Fruit fly (Drosophila melanogaster) whole organism, wandering third instar larva: ENCODE measurements around the gene CG42832.

Experiments used
- CG32264 ChIP-seq: fragments of 200-800 bp; sonication (Bioruptor generic); optimal IDR thresholded peaks from 2 replicates; lab custom pipeline; 2016; ENCODE audit warnings: missing biosample characterization, missing genetic modification characterization
- CG9705 ChIP-seq: fragments of 200-800 bp; sonication (Bioruptor generic); optimal IDR thresholded peaks from 2 replicates; lab custom pipeline; 2018; ENCODE audit warnings: missing biosample characterization, mild to moderate bottlenecking, missing genetic modification characterization
- CrebA ChIP-seq: fragments of 200-800 bp; sonication (Bioruptor generic); optimal IDR thresholded peaks from 2 replicates; lab custom pipeline; 2016; ENCODE audit warnings: missing biosample characterization, mild to moderate bottlenecking, missing genetic modification characterization, borderline replicate concordance
- Dfd ChIP-seq: fragments of >200 bp; optimal IDR thresholded peaks from 2 replicates; lab custom pipeline; 2017; ENCODE audit warnings: missing biosample characterization, missing genetic modification characterization
- Dif ChIP-seq: fragments of 200-275, 200-300 bp; sonication (Bioruptor generic); optimal IDR thresholded peaks from 2 replicates; lab custom pipeline; 2018; ENCODE audit warnings: missing biosample characterization, missing genetic modification characterization; ENCODE audit not compliant: partially characterized antibody
- GATAd ChIP-seq: sonication (Bioruptor generic); optimal IDR thresholded peaks from 2 replicates; lab custom pipeline; 2016; ENCODE audit warnings: missing biosample characterization, missing genetic modification characterization
- HLH106 ChIP-seq: fragments of 200-800 bp; optimal IDR thresholded peaks from 3 replicates; lab custom pipeline; 2019; ENCODE audit warnings: missing biosample characterization, mild to moderate bottlenecking, missing genetic modification characterization, moderate library complexity
- Hnf4 ChIP-seq: fragments of 200-800 bp; sonication (Bioruptor generic); optimal IDR thresholded peaks from 2 replicates; lab custom pipeline; 2016; ENCODE audit warnings: missing biosample characterization, mild to moderate bottlenecking, missing genetic modification characterization
- Hr78 ChIP-seq: fragments of >200 bp; optimal IDR thresholded peaks from 2 replicates; lab custom pipeline; 2017; ENCODE audit warnings: missing biosample characterization, missing genetic modification characterization
- Hr83 ChIP-seq: fragments of 200-300 bp; sonication (Bioruptor generic); optimal IDR thresholded peaks from 2 replicates; lab custom pipeline; 2016; ENCODE audit warnings: missing biosample characterization, mild to moderate bottlenecking, missing genetic modification characterization, moderate library complexity; ENCODE audit not compliant: poor library complexity, severe bottlenecking
- Jra ChIP-seq: sonication (Bioruptor generic); optimal IDR thresholded peaks from 2 replicates; lab custom pipeline; 2016; ENCODE audit warnings: missing biosample characterization, missing genetic modification characterization
- Mio ChIP-seq: sonication (Bioruptor generic); optimal IDR thresholded peaks from 2 replicates; lab custom pipeline; 2016; ENCODE audit warnings: missing biosample characterization, missing genetic modification characterization
- Myc ChIP-seq: fragments of >200 bp; optimal IDR thresholded peaks from 2 replicates; lab custom pipeline; 2017
- OdsH ChIP-seq: fragments of 200-800 bp; sonication (Bioruptor generic); optimal IDR thresholded peaks from 2 replicates; lab custom pipeline; 2016; ENCODE audit warnings: missing biosample characterization, mild to moderate bottlenecking, missing genetic modification characterization
- Sp1 ChIP-seq: fragments of 200-800 bp; sonication (Bioruptor generic); optimal IDR thresholded peaks from 3 replicates; lab custom pipeline; 2019; ENCODE audit warnings: missing biosample characterization, mild to moderate bottlenecking, missing genetic modification characterization, moderate library complexity
- Vsx2 ChIP-seq: fragments of 200-300, 225-300 bp; sonication (Bioruptor generic); optimal IDR thresholded peaks from 2 replicates; lab custom pipeline; 2018; ENCODE audit warnings: missing biosample characterization, missing genetic modification characterization; ENCODE audit not compliant: partially characterized antibody
- br ChIP-seq: fragments of 200-800 bp; sonication (Bioruptor generic); optimal IDR thresholded peaks from 2 replicates; lab custom pipeline; 2016; ENCODE audit warnings: missing biosample characterization, missing genetic modification characterization
- brk ChIP-seq: fragments of 200-800 bp; sonication (Bioruptor generic); optimal IDR thresholded peaks from 2 replicates; lab custom pipeline; 2016; ENCODE audit warnings: missing biosample characterization, mild to moderate bottlenecking, missing genetic modification characterization
- dl ChIP-seq, 2 experiments: fragments of 175-275, 200-275 bp in 1 of 2; fragments of 200-275 bp in 1 of 2; sonication (Bioruptor generic); optimal IDR thresholded peaks; lab custom pipeline; 2018; ENCODE audit warnings: mild to moderate bottlenecking in 2 of 2, missing biosample characterization in 2 of 2, missing genetic modification characterization in 2 of 2, moderate library complexity in 2 of 2; ENCODE audit not compliant: partially characterized antibody in 2 of 2, insufficient read depth in 1 of 2
- dmrt93B ChIP-seq: fragments of 200-800 bp; sonication (Bioruptor generic); optimal IDR thresholded peaks from 2 replicates; lab custom pipeline; 2018; ENCODE audit warnings: missing biosample characterization, mild to moderate bottlenecking, missing genetic modification characterization
- foxo ChIP-seq, 2 experiments: fragments of 200-800 bp; sonication (Bioruptor generic); optimal IDR thresholded peaks; 2 replicates in 1 of 2; 3 replicates in 1 of 2; lab custom pipeline; 2016 to 2017; ENCODE audit warnings: missing biosample characterization in 2 of 2, missing genetic modification characterization in 2 of 2
- fru ChIP-seq: fragments of 200-800 bp; sonication (Bioruptor generic); optimal IDR thresholded peaks from 3 replicates; lab custom pipeline; 2016; ENCODE audit warnings: missing biosample characterization, mild to moderate bottlenecking, missing genetic modification characterization
- h ChIP-seq: fragments of 200-800 bp; sonication (Bioruptor generic); optimal IDR thresholded peaks from 3 replicates; lab custom pipeline; 2016; ENCODE audit warnings: missing biosample characterization, mild to moderate bottlenecking, missing genetic modification characterization
- lola ChIP-seq: fragments of >200 bp; optimal IDR thresholded peaks from 2 replicates; lab custom pipeline; 2017; ENCODE audit warnings: missing biosample characterization, missing genetic modification characterization
- pan ChIP-seq: fragments of >200 bp; optimal IDR thresholded peaks from 2 replicates; lab custom pipeline; 2017
- psq ChIP-seq: fragments of 200-800 bp; sonication (Bioruptor generic); optimal IDR thresholded peaks from 3 replicates; lab custom pipeline; 2017; ENCODE audit warnings: missing biosample characterization, mild to moderate bottlenecking, missing genetic modification characterization, moderate library complexity
- sage ChIP-seq: fragments of 200-800 bp; sonication (Bioruptor generic); optimal IDR thresholded peaks from 2 replicates; lab custom pipeline; 2016; ENCODE audit warnings: missing biosample characterization, mild to moderate bottlenecking, missing genetic modification characterization
- sv ChIP-seq: fragments of 200-800 bp; sonication (Bioruptor generic); optimal IDR thresholded peaks from 3 replicates; lab custom pipeline; 2016; ENCODE audit warnings: missing biosample characterization, missing genetic modification characterization
- tai ChIP-seq: sonication (Bioruptor generic); optimal IDR thresholded peaks from 2 replicates; lab custom pipeline; 2016; ENCODE audit warnings: missing biosample characterization, missing genetic modification characterization
- woc ChIP-seq: sonication (Bioruptor generic); optimal IDR thresholded peaks from 2 replicates; lab custom pipeline; 2016; ENCODE audit warnings: missing biosample characterization, mild to moderate bottlenecking, missing genetic modification characterization

The CG42832 gene

DNA sequence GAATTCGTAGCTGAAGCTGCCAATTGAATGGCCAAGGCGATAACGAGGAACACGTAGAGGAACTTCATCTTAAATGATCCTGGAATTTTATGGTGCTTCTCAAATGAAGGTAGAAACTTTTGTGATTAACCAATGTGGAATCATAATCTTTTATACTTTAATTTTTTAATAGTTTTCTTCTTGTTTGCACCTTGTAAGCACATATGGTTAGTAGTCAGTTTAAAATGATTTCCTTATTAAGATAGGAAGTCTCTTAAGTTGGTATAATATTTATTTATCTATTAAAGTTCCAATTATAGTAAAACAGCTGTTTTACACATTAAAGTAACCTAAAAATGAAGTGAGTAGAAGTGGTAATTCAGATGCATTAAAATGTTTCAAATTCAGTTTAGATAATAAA lies 29.0 kb upstream of the CG42832 start, which contains the start of gene CG43391:
Gene CG43391 (minus strand): TSS at position 101 of the 400 bp plus-strand sequence.
- TF ChIP-seq fru (no peak), woc (GFP tag; lab: Kevin White, UChicago) (no peak), Dfd (GFP tag; lab: Kevin White, UChicago) (no peak), Hr83 (no peak), tai (GFP tag; lab: Kevin White, UChicago) (no peak), foxo (GFP tag; optimal IDR thresholded peaks at IDR 0.05; lab: Kevin White, UChicago) (no peak), Jra (no peak), brk (GFP tag; lab: Kevin White, UChicago) (no peak), Myc (no peak), Dif (GFP tag; lab: Kevin White, UChicago) (no peak), CrebA (no peak), OdsH (GFP tag; lab: Kevin White, UChicago) (no peak), Vsx2 (GFP tag; lab: Kevin White, UChicago) (no peak), psq (no peak), br (GFP tag; lab: Kevin White, UChicago) (no peak), CG9705 (GFP tag; lab: Kevin White, UChicago) (no peak)

DNA sequence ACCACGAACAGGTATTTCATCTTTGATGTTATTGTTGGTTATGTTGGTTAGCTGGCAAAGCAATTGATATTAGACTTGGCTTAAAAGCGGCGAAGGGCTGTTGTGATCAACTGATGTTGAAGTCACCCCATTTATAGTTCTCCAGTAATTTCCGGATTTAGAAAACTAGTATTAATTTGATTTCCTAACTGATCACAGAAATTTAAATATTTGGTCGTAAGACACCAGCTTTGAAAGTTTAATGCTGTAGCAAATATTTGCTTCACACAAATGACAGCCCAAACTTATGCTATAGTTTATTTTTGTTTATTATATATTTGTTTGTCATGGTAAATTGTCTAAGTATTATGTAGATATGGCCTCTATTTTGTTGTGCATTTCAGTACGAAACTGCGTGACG lies 27.8 kb upstream of the CG42832 start, which contains the start of gene CG33269:
Gene CG33269 (minus strand): TSS at position 101 of the 400 bp plus-strand sequence.
- TF ChIP-seq lola (GFP tag; lab: Kevin White, UChicago) (no peak), tai (GFP tag; lab: Kevin White, UChicago) (no peak), pan (no peak), sv (no peak), GATAd (GFP tag; lab: Kevin White, UChicago) (no peak)

DNA sequence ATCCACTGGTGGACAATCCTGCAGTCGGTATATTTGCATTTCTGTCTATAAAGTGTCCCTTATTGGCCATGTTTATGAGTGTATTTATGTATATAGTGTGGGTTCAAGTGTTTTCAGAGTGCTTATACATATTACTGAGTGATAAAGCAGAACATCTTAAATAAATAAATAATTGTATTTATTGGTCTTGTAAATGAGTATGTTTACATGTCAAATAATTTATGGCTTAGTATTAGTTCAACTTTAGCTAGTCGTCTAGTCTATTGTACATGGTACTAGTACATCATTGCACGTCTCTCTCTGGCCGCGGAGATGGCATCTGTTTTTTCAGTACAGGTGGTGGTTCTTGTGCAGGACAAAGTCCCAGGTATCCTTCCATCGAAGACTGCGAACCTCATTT lies 26.0 kb upstream of the CG42832 start, which contains the start of gene CG32086:
Gene CG32086 (minus strand): TSS at position 101 of the 400 bp plus-strand sequence.
- no peak for TF ChIP-seq dl (GFP tag; optimal IDR thresholded peaks at IDR 0.05; lab: Kevin White, UChicago; ENCODE audit: insufficient read depth in 1 of 2, partially characterized antibody in 2 of 2)
- no peak for TF ChIP-seq CG32264 (GFP tag; lab: Kevin White, UChicago)
- no peak for TF ChIP-seq tai (GFP tag; lab: Kevin White, UChicago)
- TF ChIP-seq Hr78: no peak
- no peak for TF ChIP-seq GATAd (GFP tag; lab: Kevin White, UChicago)
- no peak for TF ChIP-seq OdsH (GFP tag; lab: Kevin White, UChicago)
- TF ChIP-seq dmrt93B (GFP tag; lab: Kevin White, UChicago): no peak
- TF ChIP-seq CG9705 (GFP tag; lab: Kevin White, UChicago): no peak
- TF ChIP-seq HLH106: no peak
- no peak for TF ChIP-seq Mio (GFP tag; lab: Kevin White, UChicago)
- TF ChIP-seq woc (GFP tag; lab: Kevin White, UChicago): no peak
- TF ChIP-seq Hnf4 (GFP tag; lab: Kevin White, UChicago): no peak
- TF ChIP-seq sage: no peak
- no peak for TF ChIP-seq brk (GFP tag; lab: Kevin White, UChicago)
- TF ChIP-seq br (GFP tag; lab: Kevin White, UChicago): no peak
- no peak for TF ChIP-seq Dif (GFP tag; lab: Kevin White, UChicago)

DNA sequence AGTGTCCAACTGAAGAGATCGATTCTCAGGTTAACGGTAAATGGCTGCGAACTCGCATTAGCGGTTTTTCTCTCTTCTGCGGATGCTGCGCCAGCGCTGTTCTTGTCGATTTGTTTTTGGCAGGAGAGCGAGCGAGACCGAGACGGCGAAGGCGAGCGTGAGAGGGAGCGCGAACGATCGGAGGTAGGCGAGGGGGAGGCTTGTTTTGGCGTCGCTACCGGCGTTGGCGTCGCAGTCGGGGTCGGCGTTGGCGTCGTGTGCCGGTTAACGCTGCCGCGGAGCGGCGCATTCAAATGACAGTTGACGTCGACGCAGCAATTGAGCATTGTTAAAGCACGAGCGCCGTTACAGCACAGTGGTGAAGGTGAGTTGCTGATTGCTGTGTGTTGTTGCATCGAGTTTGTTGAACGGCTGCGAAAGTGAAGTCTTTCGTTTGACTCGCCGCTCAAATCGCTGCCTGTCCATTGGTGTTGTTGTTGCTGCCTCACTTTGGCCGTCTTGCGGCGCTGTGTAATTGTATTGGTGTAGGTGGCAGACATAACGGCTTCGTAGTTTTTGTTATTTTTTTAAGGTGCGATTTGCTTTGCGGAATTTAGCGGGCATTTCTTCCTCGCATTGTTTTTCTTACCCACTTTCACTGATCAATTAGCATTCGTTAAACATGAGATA lies 23.0 kb upstream of the CG42832 start:
- no peak for TF ChIP-seq Sp1 (GFP tag; lab: Kevin White, UChicago)
- no peak for TF ChIP-seq brk (GFP tag; lab: Kevin White, UChicago)
- peak; percentile 13 for TF ChIP-seq Hr83
- peak; percentile 38 for TF ChIP-seq h (GFP tag; lab: Kevin White, UChicago)
- TF ChIP-seq, all 38 proteins: peak for 2
